Worm (Caenorhabditis elegans): ENCODE measurements around the gene F18A11.3.

DNA sequence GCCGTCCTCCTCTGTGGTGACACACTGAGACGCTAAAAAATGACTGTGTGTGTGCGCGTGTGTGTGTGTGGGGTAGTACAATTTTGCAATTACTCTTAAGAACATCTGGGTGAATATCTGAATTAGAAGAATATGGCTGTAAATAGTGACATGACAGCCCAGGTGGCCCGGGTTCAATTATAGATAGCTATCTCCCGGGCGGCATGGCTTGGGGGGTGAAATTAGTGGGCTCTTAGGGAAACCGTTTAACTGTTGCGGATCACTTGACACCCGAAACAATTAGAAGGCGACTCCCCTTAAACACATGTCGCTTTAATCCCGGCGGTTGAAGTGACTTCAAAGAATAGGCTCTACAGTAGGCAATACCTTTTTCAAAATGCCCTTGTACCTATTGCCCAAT, 46.5 kb downstream of the F18A11.3 start:
- TF ChIP-seq F26F4.8 (GFP tag; conservative IDR thresholded peaks at IDR 0.05): no peak
- no peak for TF ChIP-seq dpl-1 (GFP tag; optimal IDR thresholded peaks at IDR 0.05)

Measured in whole organism, L4 larva.